Worm (Caenorhabditis elegans) whole organism, L4 larva: ENCODE data around the gene cyp-37B1.

Experiments used
- F10B5.3 ChIP-seq: sonication (generic microtip); optimal IDR thresholded peaks from 2 replicates; lab custom pipeline; 2016; ENCODE audit warnings: mild to moderate bottlenecking, missing genetic modification characterization, missing compliant biosample characterization
- F26F4.8 ChIP-seq: fragments of 200-800 bp; sonication (Bioruptor generic); conservative IDR thresholded peaks from 2 replicates; pipeline ENCODE4 v1.3.6; 2022; ENCODE audit warnings: missing genetic modification characterization, missing compliant biosample characterization
- R02D3.7 ChIP-seq: fragments of 150-350 bp; sonication (generic microtip); optimal IDR thresholded peaks from 3 replicates; lab custom pipeline; 2014; ENCODE audit warnings: missing biosample characterization, missing genetic modification characterization
- T20F7.1 ChIP-seq: fragments of 200-800 bp; sonication (Bioruptor generic); optimal IDR thresholded peaks from 2 replicates; lab custom pipeline; 2018; ENCODE audit warnings: mild to moderate bottlenecking, missing genetic modification characterization, missing compliant biosample characterization
- T26A8.4 ChIP-seq: fragments of 200-800 bp; sonication (Bioruptor generic); IDR thresholded peaks from 2 replicates; pipeline ENCODE4 v1.3.6; 2022; ENCODE audit warnings: missing genetic modification characterization, missing compliant biosample characterization
- Y5F2A.4 ChIP-seq: fragments of 200-800 bp; sonication (Bioruptor generic); optimal IDR thresholded peaks from 2 replicates; lab custom pipeline; 2018; ENCODE audit warnings: mild to moderate bottlenecking, missing genetic modification characterization, missing compliant biosample characterization
- aha-1 ChIP-seq: fragments of 150-350 bp; peaks from one replicate; lab custom pipeline; 2014; ENCODE audit warnings: missing biosample characterization, missing genetic modification characterization
- ama-1 ChIP-seq: fragments of 150-350 bp; optimal IDR thresholded peaks from 2 replicates; lab custom pipeline; 2014; ENCODE audit warnings: inconsistent platforms, mixed read lengths
- ceh-20 ChIP-seq: fragments of 200-800 bp; sonication (Bioruptor generic); IDR thresholded peaks from 2 replicates; pipeline ENCODE4 v1.3.6; 2022; ENCODE audit warnings: missing genetic modification reagents, missing genetic modification characterization, missing compliant biosample characterization
- ceh-44 ChIP-seq: fragments of 200-800 bp; sonication (Bioruptor generic); IDR thresholded peaks from 2 replicates; pipeline ENCODE4 v1.3.6; 2022; ENCODE audit warnings: missing genetic modification reagents, missing genetic modification characterization, missing compliant biosample characterization
- ces-1 ChIP-seq: fragments of 150-350 bp; sonication (generic microtip); optimal IDR thresholded peaks from 4 replicates; lab custom pipeline; 2014; ENCODE audit warnings: missing biosample characterization, missing genetic modification reagents, missing genetic modification characterization
- ctbp-1 ChIP-seq: fragments of 200-800 bp; sonication (Bioruptor generic); IDR thresholded peaks from 2 replicates; pipeline ENCODE4 v1.3.6; 2022; ENCODE audit warnings: missing genetic modification reagents, missing genetic modification characterization, missing compliant biosample characterization
- daf-16 ChIP-seq, 3 experiments: sonication (generic microtip); optimal IDR thresholded peaks; 2 replicates each; lab custom pipeline; 2016 to 2017; ENCODE audit warnings: missing genetic modification characterization in 3 of 3, missing genetic modification reagents in 3 of 3, mild to moderate bottlenecking in 2 of 3, missing compliant biosample characterization in 2 of 3, missing biosample characterization in 1 of 3, moderate library complexity in 1 of 3
- daf-19 ChIP-seq: fragments of 200-800 bp; sonication (Bioruptor generic); conservative IDR thresholded peaks from 2 replicates; pipeline ENCODE4 v1.3.6; 2022; ENCODE audit warnings: missing genetic modification characterization, missing compliant biosample characterization
- daf-8 ChIP-seq: fragments of 200-800 bp; sonication (Bioruptor generic); IDR thresholded peaks from 2 replicates; pipeline ENCODE4 v1.3.6; 2022; ENCODE audit warnings: missing genetic modification characterization, missing compliant biosample characterization
- dmd-6 ChIP-seq: fragments of 200-800 bp; sonication (Bioruptor generic); IDR thresholded peaks from 2 replicates; pipeline ENCODE4 v1.3.6; 2022; ENCODE audit warnings: missing genetic modification reagents, missing genetic modification characterization, missing compliant biosample characterization
- dmd-9 ChIP-seq: fragments of 200-800 bp; sonication (Bioruptor generic); IDR thresholded peaks from 2 replicates; pipeline ENCODE4 v1.3.6; 2022; ENCODE audit warnings: missing genetic modification reagents, missing genetic modification characterization, missing compliant biosample characterization
- dpl-1 ChIP-seq: fragments of 150-350 bp; optimal IDR thresholded peaks from 2 replicates; lab custom pipeline; 2014; ENCODE audit warnings: missing biosample characterization, missing genetic modification reagents, missing genetic modification characterization
- dve-1 ChIP-seq: sonication (generic microtip); optimal IDR thresholded peaks from 2 replicates; lab custom pipeline; 2017; ENCODE audit warnings: antibody characterized with exemption, mild to moderate bottlenecking, missing genetic modification characterization, missing compliant biosample characterization; ENCODE audit not compliant: insufficient read depth
- egl-27 ChIP-seq: sonication (generic microtip); optimal IDR thresholded peaks from 3 replicates; lab custom pipeline; 2017; ENCODE audit warnings: missing biosample characterization, missing genetic modification reagents, missing genetic modification characterization
- fkh-10 ChIP-seq: fragments of 150-350 bp; optimal IDR thresholded peaks from 2 replicates; lab custom pipeline; 2014; ENCODE audit warnings: missing biosample characterization, missing genetic modification reagents, missing genetic modification characterization
- hmg-1.1 ChIP-seq: fragments of 200-800 bp; sonication (Bioruptor generic); IDR thresholded peaks from 2 replicates; pipeline ENCODE4 v1.3.6; 2022; ENCODE audit warnings: missing genetic modification reagents, missing genetic modification characterization, missing compliant biosample characterization
- jun-1 ChIP-seq: fragments of 150-350 bp; optimal IDR thresholded peaks from 2 replicates; lab custom pipeline; 2014; ENCODE audit warnings: missing biosample characterization, missing genetic modification reagents, missing genetic modification characterization
- lin-13 ChIP-seq: fragments of 150-350 bp; optimal IDR thresholded peaks from 2 replicates; lab custom pipeline; 2014; ENCODE audit warnings: missing biosample characterization, missing genetic modification reagents, missing genetic modification characterization
- lin-29 ChIP-seq: fragments of 200-800 bp; sonication (Bioruptor generic); IDR thresholded peaks from 2 replicates; pipeline ENCODE4 v1.3.6; 2022; ENCODE audit warnings: missing genetic modification reagents, missing genetic modification characterization, missing compliant biosample characterization
- lin-39 ChIP-seq: fragments of 150-350 bp; optimal IDR thresholded peaks from 2 replicates; lab custom pipeline; 2014; ENCODE audit warnings: missing biosample characterization, missing genetic modification reagents, missing genetic modification characterization
- lir-3 ChIP-seq: sonication (generic microtip); optimal IDR thresholded peaks from 2 replicates; lab custom pipeline; 2016; ENCODE audit warnings: mild to moderate bottlenecking, missing genetic modification characterization, missing compliant biosample characterization
- lsy-2 ChIP-seq, 2 experiments: fragments of 150-350 bp in 1 of 2; sonication (generic microtip) in 1 of 2; optimal IDR thresholded peaks; 2 replicates each; lab custom pipeline; 2014 to 2017; ENCODE audit warnings: missing biosample characterization in 2 of 2, missing genetic modification characterization in 2 of 2
- madf-5 ChIP-seq, 2 experiments: fragments of 200-800 bp; sonication (Bioruptor generic); IDR thresholded peaks; 2 replicates each; pipeline ENCODE4 v1.3.6; 2022; ENCODE audit warnings: missing compliant biosample characterization in 2 of 2, missing genetic modification characterization in 2 of 2
- madf-9 ChIP-seq: fragments of 200-800 bp; sonication (Bioruptor generic); conservative IDR thresholded peaks from 2 replicates; pipeline ENCODE4 v1.3.6; 2022; ENCODE audit warnings: missing genetic modification reagents, missing genetic modification characterization, missing compliant biosample characterization
- mes-2 ChIP-seq: sonication (generic microtip); optimal IDR thresholded peaks from 2 replicates; lab custom pipeline; 2016; ENCODE audit warnings: missing genotype, mild to moderate bottlenecking, missing genetic modification characterization, missing compliant biosample characterization; ENCODE audit not compliant: poor library complexity, severe bottlenecking
- nhr-102 ChIP-seq: sonication (generic microtip); optimal IDR thresholded peaks from 2 replicates; lab custom pipeline; 2016; ENCODE audit warnings: mild to moderate bottlenecking, missing genetic modification characterization, moderate library complexity, missing compliant biosample characterization
- nhr-111 ChIP-seq: fragments of 200-800 bp; sonication (Bioruptor generic); optimal IDR thresholded peaks from 2 replicates; lab custom pipeline; 2018; ENCODE audit warnings: mild to moderate bottlenecking, missing genetic modification characterization, missing compliant biosample characterization
- nhr-237 ChIP-seq: sonication (generic microtip); optimal IDR thresholded peaks from 2 replicates; lab custom pipeline; 2017; ENCODE audit warnings: missing biosample characterization, missing genetic modification characterization
- nhr-6 ChIP-seq: fragments of 150-350 bp; optimal IDR thresholded peaks from 2 replicates; lab custom pipeline; 2014; ENCODE audit warnings: missing biosample characterization, missing genetic modification characterization
- pha-4 ChIP-seq, 2 experiments: fragments of 150-350 bp in 1 of 2; fragments of 200-800 bp in 1 of 2; sonication (Bioruptor generic) in 1 of 2; IDR thresholded peaks in 1 of 2; optimal IDR thresholded peaks in 1 of 2; 2 replicates each; pipeline versions ENCODE4 v1.3.6 to Lab custom; 2014 to 2022; ENCODE audit warnings: missing genetic modification characterization in 2 of 2, missing genetic modification reagents in 2 of 2, missing biosample characterization in 1 of 2, missing compliant biosample characterization in 1 of 2
- php-3 ChIP-seq: fragments of 200-800 bp; sonication (Bioruptor generic); IDR thresholded peaks from 2 replicates; pipeline ENCODE4 v1.3.6; 2022; ENCODE audit warnings: missing genetic modification reagents, missing genetic modification characterization, missing compliant biosample characterization
- spr-3 ChIP-seq: fragments of 200-800 bp; sonication (Bioruptor generic); optimal IDR thresholded peaks from 2 replicates; lab custom pipeline; 2018; ENCODE audit warnings: mild to moderate bottlenecking, missing genetic modification characterization, missing compliant biosample characterization
- unc-130 ChIP-seq: sonication (generic microtip); optimal IDR thresholded peaks from 2 replicates; lab custom pipeline; 2016; ENCODE audit warnings: missing genetic modification reagents, missing genetic modification characterization, missing compliant biosample characterization
- zag-1 ChIP-seq: fragments of 150-350 bp; optimal IDR thresholded peaks from 2 replicates; lab custom pipeline; 2014; ENCODE audit warnings: missing biosample characterization, missing genetic modification characterization

The cyp-37B1 gene

DNA sequence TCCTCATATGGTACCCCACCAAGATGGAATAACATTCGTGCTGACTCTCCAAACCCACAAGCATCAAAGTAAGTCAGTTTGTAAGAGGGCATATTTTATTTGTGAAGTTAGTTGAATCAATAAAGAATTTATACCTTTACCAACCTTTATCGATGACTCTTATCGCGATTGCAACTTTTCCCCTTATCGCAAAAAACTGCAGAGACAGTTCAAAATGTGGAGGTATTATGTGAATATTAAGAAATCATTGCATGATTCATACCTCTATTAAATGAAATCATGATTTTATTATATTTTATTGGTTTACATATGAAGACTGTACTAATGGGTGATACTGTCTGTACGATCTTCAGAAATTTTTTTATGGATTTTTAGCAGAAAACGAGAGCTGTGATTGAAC, 45.7 kb upstream of the cyp-37B1 start, which contains the start of gene gst-22 (continued):
- TF ChIP-seq spr-3 (GFP tag; lab: Kevin White, UChicago): no peak
- TF ChIP-seq nhr-102: no peak
- TF ChIP-seq ceh-44 (GFP tag; lab: Robert Waterston, UW): no peak
- no peak for TF ChIP-seq daf-19 (GFP tag; lab: Robert Waterston, UW)
- peak; percentile 82 for TF ChIP-seq dmd-6 (GFP tag; lab: Robert Waterston, UW)
- TF ChIP-seq fkh-10 (GFP tag; lab: Kevin White, UChicago): no peak
- TF ChIP-seq T26A8.4 (GFP tag; lab: Robert Waterston, UW): no peak
- TF ChIP-seq lsy-2 (tag; optimal IDR thresholded peaks at IDR 0.05; lab: Kevin White, UChicago): no peak
- no peak for TF ChIP-seq madf-9 (GFP tag; lab: Robert Waterston, UW)
- TF ChIP-seq ctbp-1 (GFP tag; lab: Robert Waterston, UW): no peak
- no peak for TF ChIP-seq pha-4 (GFP tag; IDR thresholded peaks at IDR 0.05; lab: Robert Waterston, UW)
- no peak for TF ChIP-seq pha-4 (tag; optimal IDR thresholded peaks at IDR 0.05; lab: Kevin White, UChicago)
- no peak for TF ChIP-seq lir-3 (tag; lab: Kevin White, UChicago)
- no peak for TF ChIP-seq jun-1 (tag; lab: Kevin White, UChicago)
- no peak for TF ChIP-seq egl-27 (tag; lab: Kevin White, UChicago)
- TF ChIP-seq lin-13: no peak

DNA sequence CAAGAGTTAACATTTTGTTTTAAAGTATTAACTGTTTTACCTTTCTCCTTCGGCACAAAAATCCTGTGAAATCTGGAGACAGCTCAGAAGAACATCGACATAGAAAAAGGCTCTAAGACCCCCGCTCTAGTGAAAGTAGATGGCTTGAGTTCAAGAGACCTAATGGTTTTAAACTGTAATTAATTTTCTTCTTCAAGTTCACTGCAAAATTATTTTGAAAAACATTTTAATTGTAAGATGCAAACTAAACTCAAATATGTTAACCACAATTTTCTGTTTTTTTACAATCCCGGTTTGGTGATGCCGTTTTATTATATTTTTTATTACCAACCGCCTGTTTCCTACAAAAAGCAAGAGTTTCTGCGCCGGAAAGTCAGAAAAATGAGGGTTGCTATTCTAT, 44.3 kb upstream of the cyp-37B1 start, which contains the start of gene clec-233:
TSS of gene clec-233 (plus strand) at position 301 of the 400 bp plus-strand sequence.
- TF ChIP-seq dmd-6 (GFP tag; lab: Robert Waterston, UW) (no peak), nhr-111 (GFP tag; lab: Kevin White, UChicago) (no peak), dpl-1 (GFP tag; lab: Kevin White, UChicago) (no peak), jun-1 (tag; lab: Kevin White, UChicago) (no peak), madf-5 (GFP tag; IDR thresholded peaks at IDR 0.05; lab: Robert Waterston, UW) (no peak)

DNA sequence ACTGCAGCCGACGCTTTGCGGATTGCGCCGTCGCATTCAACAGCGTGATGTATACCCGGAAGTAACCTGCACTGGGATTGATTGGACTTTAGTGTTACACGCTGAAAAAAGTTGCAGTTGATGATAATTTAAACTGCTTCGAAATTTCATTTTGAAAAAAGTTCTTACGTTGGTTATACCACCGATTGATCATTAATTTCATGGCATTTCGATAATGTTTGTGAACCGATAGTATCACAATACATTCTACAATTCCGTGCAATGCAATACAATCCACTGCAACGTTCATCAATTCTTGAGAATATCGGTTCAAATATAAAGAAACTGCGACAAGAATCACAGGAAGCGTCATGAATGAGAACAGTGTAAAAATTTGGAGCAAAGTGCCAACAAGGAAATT, 42.8 kb upstream of the cyp-37B1 start, which contains the start of gene F21H7.3:
TSS of gene F21H7.3 (minus strand) at position 101 of the 400 bp plus-strand sequence.
- TF ChIP-seq nhr-237 (tag; lab: Kevin White, UChicago): no peak
- no peak for TF ChIP-seq T20F7.1
- no peak for TF ChIP-seq zag-1 (tag; lab: Kevin White, UChicago)
- no peak for TF ChIP-seq lin-39 (tag; lab: Kevin White, UChicago)
- TF ChIP-seq mes-2 (tag; lab: Kevin White, UChicago): no peak
- TF ChIP-seq php-3: no peak
- TF ChIP-seq dve-1 (tag; lab: Kevin White, UChicago): no peak

DNA sequence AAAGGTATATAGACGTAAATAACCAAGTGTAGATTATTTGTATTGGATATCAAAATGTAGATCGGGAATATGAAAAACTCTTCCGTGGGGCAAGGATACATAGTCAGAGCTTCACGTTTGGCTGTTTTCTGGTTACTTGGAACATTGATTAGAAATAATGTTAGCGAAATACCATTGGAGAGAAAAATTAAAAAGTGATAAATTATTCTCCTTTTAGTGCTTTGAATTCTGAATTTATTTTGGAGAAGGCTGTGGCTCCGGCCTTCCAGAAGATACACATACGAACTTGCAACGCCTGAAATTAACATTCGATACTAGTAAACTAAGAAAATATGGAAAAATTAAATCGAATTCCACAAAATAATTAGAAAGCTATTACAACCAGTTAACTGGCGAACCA, 42.3 kb upstream of the cyp-37B1 start, which contains the start of gene srh-98:
TSS of gene srh-98 (minus strand) at position 101 of the 400 bp plus-strand sequence.
- peak; percentile 65 for TF ChIP-seq aha-1 (tag; lab: Kevin White, UChicago)
- no peak for TF ChIP-seq daf-16 (GFP tag; optimal IDR thresholded peaks at IDR 0.05; lab: Kevin White, UChicago)
- TF ChIP-seq daf-16 (tag; optimal IDR thresholded peaks at IDR 0.05; lab: Kevin White, UChicago): no peak

DNA sequence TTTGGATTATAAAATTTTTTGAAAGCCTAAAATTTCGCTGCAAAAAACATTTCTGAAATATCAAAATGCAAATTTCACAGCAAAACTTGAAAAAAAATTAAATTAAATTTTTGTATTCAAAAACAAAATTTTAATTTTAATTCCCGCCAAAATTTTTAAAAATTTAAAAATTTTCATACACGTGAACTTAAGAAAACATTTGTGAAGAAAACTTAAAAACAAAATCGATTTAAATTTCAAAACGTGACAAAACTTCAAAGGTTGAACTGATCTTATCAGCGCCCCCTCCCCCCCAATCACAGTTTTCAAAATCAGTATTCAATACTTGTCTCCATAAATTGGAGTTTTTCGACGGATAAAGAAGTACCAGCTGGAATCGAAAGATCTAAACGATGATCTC, 40.7 kb upstream of the cyp-37B1 start, which contains the start of gene F21H7.5:
TSS of gene F21H7.5 (plus strand) at position 301 of the 400 bp plus-strand sequence.
- TF ChIP-seq F26F4.8 (no peak), ama-1 (no peak), daf-8 (no peak), pha-4 (GFP tag; IDR thresholded peaks at IDR 0.05; lab: Robert Waterston, UW) (no peak), pha-4 (tag; optimal IDR thresholded peaks at IDR 0.05; lab: Kevin White, UChicago) (no peak)

DNA sequence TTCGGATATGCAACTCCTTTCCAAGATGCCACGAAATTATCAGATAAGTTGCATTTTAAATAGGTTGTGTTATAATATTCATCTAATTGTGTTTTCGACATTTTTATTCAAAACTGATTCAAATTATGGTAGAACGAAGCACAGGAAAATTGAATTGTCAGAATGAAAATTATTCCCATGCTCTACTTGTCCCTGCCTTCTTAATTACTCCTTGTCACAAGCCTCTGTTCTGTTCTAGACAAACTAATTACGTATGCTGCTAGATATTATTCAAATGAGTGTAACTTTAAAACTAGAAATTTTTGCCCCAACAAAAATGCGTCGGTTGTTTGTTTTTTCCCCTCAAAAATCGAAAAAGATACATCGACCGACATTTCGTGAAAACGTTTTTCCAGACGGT, 33.8 kb upstream of the cyp-37B1 start, which contains the start of gene srh-104:
TSS of gene srh-104 (minus strand) at position 101 of the 400 bp plus-strand sequence.
- TF ChIP-seq Y5F2A.4 (no peak), ceh-20 (GFP tag; lab: Robert Waterston, UW) (no peak), egl-27 (tag; lab: Kevin White, UChicago) (no peak), nhr-6 (no peak), lir-3 (tag; lab: Kevin White, UChicago) (no peak), T26A8.4 (GFP tag; lab: Robert Waterston, UW) (no peak), fkh-10 (GFP tag; lab: Kevin White, UChicago) (no peak), unc-130 (no peak), dmd-9 (no peak), ctbp-1 (GFP tag; lab: Robert Waterston, UW) (no peak), lin-29 (GFP tag; lab: Robert Waterston, UW) (no peak), F10B5.3 (tag; lab: Kevin White, UChicago) (no peak), hmg-1.1 (GFP tag; lab: Robert Waterston, UW) (no peak), R02D3.7 (tag; lab: Kevin White, UChicago) (no peak), dmd-6 (GFP tag; lab: Robert Waterston, UW) (no peak), ces-1 (GFP tag; lab: Kevin White, UChicago) (no peak), daf-16 (GFP tag; optimal IDR thresholded peaks at IDR 0.05; lab: Kevin White, UChicago) (no peak), daf-16 (tag; optimal IDR thresholded peaks at IDR 0.05; lab: Kevin White, UChicago) (no peak)
